Fruit fly (Drosophila melanogaster): Measurements from ENCODE around the gene CG33640.

DNA sequence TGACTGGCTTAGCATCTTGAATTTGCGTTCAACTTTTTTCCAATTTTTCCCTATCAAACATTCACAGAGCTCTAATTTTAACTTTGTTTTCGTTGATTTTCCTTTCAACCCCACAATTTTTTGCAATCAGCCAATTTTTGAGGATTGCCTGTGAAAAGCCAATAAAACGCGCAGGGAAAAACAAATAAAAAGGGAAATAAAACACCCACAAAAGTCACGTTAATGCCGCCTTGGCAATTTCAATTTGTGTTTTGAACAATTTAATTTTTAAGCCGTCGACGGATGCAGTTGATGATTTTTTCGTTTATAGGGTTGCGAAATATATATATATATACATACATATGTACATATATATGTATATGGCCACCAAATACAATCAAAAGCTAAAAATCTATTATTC, 41.3 kb downstream of the CG33640 start:
- no peak for TF ChIP-seq psq (optimal IDR thresholded peaks at IDR 0.05)
- TF ChIP-seq Sin3A (optimal IDR thresholded peaks at IDR 0.05), result no peak
- TF ChIP-seq insv (optimal IDR thresholded peaks at IDR 0.05), result no peak

Measured in Kc167 (cell line).